Worm (Caenorhabditis elegans) whole organism, L2 larva: Measurements from ENCODE around the gene nmur-2.

Experiments
- C34F6.9 ChIP-seq: fragments of 150-350 bp; optimal IDR thresholded peaks from 2 replicates; lab custom pipeline; 2014; ENCODE audit warnings: missing biosample characterization, missing genetic modification characterization
- F13H6.1 ChIP-seq: sonication (generic microtip); optimal IDR thresholded peaks from 2 replicates; lab custom pipeline; 2016; ENCODE audit warnings: missing genetic modification characterization, missing compliant biosample characterization
- R02D3.7 ChIP-seq: fragments of 150-350 bp; optimal IDR thresholded peaks from 2 replicates; lab custom pipeline; 2014; ENCODE audit warnings: missing biosample characterization, missing genetic modification characterization
- Y55F3AM.14 ChIP-seq: fragments of 200-800 bp; sonication (Bioruptor generic); optimal IDR thresholded peaks from 2 replicates; lab custom pipeline; 2018; ENCODE audit warnings: mild to moderate bottlenecking, missing genetic modification characterization, missing compliant biosample characterization
- ZK546.5 ChIP-seq: sonication (generic microtip); optimal IDR thresholded peaks from 2 replicates; lab custom pipeline; 2017; ENCODE audit warnings: missing biosample characterization, missing genetic modification characterization
- alr-1 ChIP-seq: fragments of 150-350 bp; optimal IDR thresholded peaks from 2 replicates; lab custom pipeline; 2014; ENCODE audit warnings: missing biosample characterization, missing genetic modification characterization
- aly-2 ChIP-seq: fragments of 150-350 bp; optimal IDR thresholded peaks from 2 replicates; lab custom pipeline; 2014; ENCODE audit warnings: missing biosample characterization, missing genetic modification characterization
- ama-1 ChIP-seq: fragments of 150-350 bp; optimal IDR thresholded peaks from 2 replicates; lab custom pipeline; 2018; ENCODE audit warnings: inconsistent platforms
- blmp-1 ChIP-seq: sonication (generic microtip); optimal IDR thresholded peaks from 2 replicates; lab custom pipeline; 2017; ENCODE audit warnings: missing genetic modification characterization, mild to moderate bottlenecking, missing compliant biosample characterization, antibody characterized with exemption, moderate library complexity; ENCODE audit not compliant: insufficient read depth
- ceh-16 ChIP-seq: fragments of 150-350 bp; optimal IDR thresholded peaks from 2 replicates; lab custom pipeline; 2014; ENCODE audit warnings: missing biosample characterization, missing genetic modification characterization
- ceh-82 ChIP-seq: fragments of 150-350 bp; optimal IDR thresholded peaks from 2 replicates; lab custom pipeline; 2014; ENCODE audit warnings: missing biosample characterization, missing genetic modification characterization
- crh-2 ChIP-seq: sonication (generic microtip); optimal IDR thresholded peaks from 2 replicates; lab custom pipeline; 2017; ENCODE audit warnings: missing biosample characterization, missing genetic modification characterization
- dmd-4 ChIP-seq: sonication (generic microtip); optimal IDR thresholded peaks from 2 replicates; lab custom pipeline; 2017; ENCODE audit warnings: missing biosample characterization, missing genetic modification characterization
- egl-27 ChIP-seq: sonication (generic microtip); optimal IDR thresholded peaks from 3 replicates; lab custom pipeline; 2017; ENCODE audit warnings: missing biosample characterization, missing genetic modification reagents, missing genetic modification characterization
- elt-1 ChIP-seq: fragments of 150-350 bp; optimal IDR thresholded peaks from 2 replicates; lab custom pipeline; 2014; ENCODE audit warnings: missing biosample characterization, missing genetic modification characterization
- elt-3 ChIP-seq: sonication (generic microtip); optimal IDR thresholded peaks from 2 replicates; lab custom pipeline; 2017; ENCODE audit warnings: missing biosample characterization, missing genetic modification characterization
- fos-1 ChIP-seq: fragments of 150-350 bp; optimal IDR thresholded peaks from 2 replicates; lab custom pipeline; 2014; ENCODE audit warnings: missing biosample characterization, missing genetic modification characterization
- gmeb-1 ChIP-seq: fragments of 150-350 bp; optimal IDR thresholded peaks from 2 replicates; lab custom pipeline; 2014; ENCODE audit warnings: missing biosample characterization, missing genetic modification characterization
- lin-11 ChIP-seq: fragments of 150-350 bp; sonication (generic microtip); optimal IDR thresholded peaks from 2 replicates; lab custom pipeline; 2014; ENCODE audit warnings: missing biosample characterization, missing genetic modification characterization, inconsistent platforms, mixed read lengths
- lin-13 ChIP-seq: fragments of 150-350 bp; optimal IDR thresholded peaks from 2 replicates; lab custom pipeline; 2014; ENCODE audit warnings: missing biosample characterization, missing genetic modification reagents, missing genetic modification characterization
- lin-39 ChIP-seq: fragments of 150-350 bp; optimal IDR thresholded peaks from 2 replicates; lab custom pipeline; 2014; ENCODE audit warnings: missing biosample characterization, missing genetic modification reagents, missing genetic modification characterization
- lsy-2 ChIP-seq, 2 experiments: fragments of 150-350 bp in 1 of 2; sonication (generic microtip) in 1 of 2; optimal IDR thresholded peaks; 2 replicates each; lab custom pipeline; 2014 to 2017; ENCODE audit warnings: missing biosample characterization in 2 of 2, missing genetic modification characterization in 2 of 2
- mab-5 ChIP-seq: fragments of 150-350 bp; optimal IDR thresholded peaks from 2 replicates; lab custom pipeline; 2014; ENCODE audit warnings: missing biosample characterization, missing genetic modification characterization
- mbf-1 ChIP-seq: sonication (generic microtip); optimal IDR thresholded peaks from 2 replicates; lab custom pipeline; 2017; ENCODE audit warnings: missing biosample characterization, missing genetic modification characterization
- mdl-1 ChIP-seq, 2 experiments: fragments of 150-350 bp in 1 of 2; sonication (generic microtip) in 1 of 2; optimal IDR thresholded peaks; 2 replicates each; lab custom pipeline; 2017; ENCODE audit warnings: missing biosample characterization in 2 of 2, missing genetic modification characterization in 2 of 2
- nhr-10 ChIP-seq: sonication (generic microtip); optimal IDR thresholded peaks from 2 replicates; lab custom pipeline; 2017; ENCODE audit warnings: missing biosample characterization, missing genetic modification characterization
- nhr-11 ChIP-seq: fragments of 150-350 bp; optimal IDR thresholded peaks from 2 replicates; lab custom pipeline; 2014; ENCODE audit warnings: missing biosample characterization, missing genetic modification characterization
- nhr-12 ChIP-seq: fragments of 150-350 bp; optimal IDR thresholded peaks from 2 replicates; lab custom pipeline; 2014; ENCODE audit warnings: missing biosample characterization, missing genetic modification characterization
- nhr-129 ChIP-seq: fragments of 150-350 bp; optimal IDR thresholded peaks from 2 replicates; lab custom pipeline; 2014; ENCODE audit warnings: missing biosample characterization, missing genetic modification characterization
- nhr-21 ChIP-seq: fragments of 150-350 bp; optimal IDR thresholded peaks from 2 replicates; lab custom pipeline; 2014; ENCODE audit warnings: missing biosample characterization, missing genetic modification characterization
- nhr-23 ChIP-seq: fragments of 150-350 bp; optimal IDR thresholded peaks from 2 replicates; lab custom pipeline; 2014; ENCODE audit warnings: missing biosample characterization, missing genetic modification reagents, missing genetic modification characterization
- nhr-237 ChIP-seq: fragments of 150-350 bp; optimal IDR thresholded peaks from 2 replicates; lab custom pipeline; 2014; ENCODE audit warnings: missing biosample characterization, missing genetic modification characterization
- nhr-25 ChIP-seq: fragments of 150-350 bp; sonication (generic microtip); optimal IDR thresholded peaks from 3 replicates; lab custom pipeline; 2014; ENCODE audit warnings: missing biosample characterization, missing genetic modification characterization
- nhr-6 ChIP-seq: fragments of 150-350 bp; optimal IDR thresholded peaks from 2 replicates; lab custom pipeline; 2014; ENCODE audit warnings: missing biosample characterization, missing genetic modification characterization
- nhr-77 ChIP-seq: fragments of 150-350 bp; optimal IDR thresholded peaks from 2 replicates; lab custom pipeline; 2014; ENCODE audit warnings: missing biosample characterization, missing genetic modification characterization
- peb-1 ChIP-seq: fragments of 150-350 bp; optimal IDR thresholded peaks from 2 replicates; lab custom pipeline; 2014; ENCODE audit warnings: missing biosample characterization, missing genetic modification characterization
- sem-4 ChIP-seq: fragments of 150-350 bp; optimal IDR thresholded peaks from 2 replicates; lab custom pipeline; 2014; ENCODE audit warnings: missing biosample characterization, missing genetic modification reagents, missing genetic modification characterization
- skn-1 ChIP-seq: sonication (generic microtip); optimal IDR thresholded peaks from 2 replicates; lab custom pipeline; 2017; ENCODE audit warnings: missing biosample characterization, missing genetic modification characterization
- sma-3 ChIP-seq: sonication (generic microtip); optimal IDR thresholded peaks from 2 replicates; lab custom pipeline; 2016; ENCODE audit warnings: missing genetic modification reagents, missing genetic modification characterization, missing compliant biosample characterization
- sma-9 ChIP-seq, 2 experiments: fragments of 150-350 bp in 1 of 2; sonication (generic microtip) in 1 of 2; optimal IDR thresholded peaks; 2 replicates each; lab custom pipeline; 2014 to 2016; ENCODE audit warnings: missing genetic modification characterization in 2 of 2, mild to moderate bottlenecking in 1 of 2, missing biosample characterization in 1 of 2, missing compliant biosample characterization in 1 of 2, missing genetic modification reagents in 1 of 2, moderate library complexity in 1 of 2
- unc-39 ChIP-seq: fragments of 150-350 bp; optimal IDR thresholded peaks from 2 replicates; lab custom pipeline; 2014; ENCODE audit warnings: missing biosample characterization, missing genetic modification characterization
- unc-55 ChIP-seq: fragments of 150-350 bp; sonication (generic microtip); optimal IDR thresholded peaks from 3 replicates; lab custom pipeline; 2014; ENCODE audit warnings: missing biosample characterization, missing genetic modification reagents, missing genetic modification characterization
- unc-62 ChIP-seq: fragments of 150-350 bp; optimal IDR thresholded peaks from 2 replicates; lab custom pipeline; 2014; ENCODE audit warnings: missing biosample characterization, missing genetic modification reagents, missing genetic modification characterization
- ztf-1 ChIP-seq: fragments of 200-800 bp; sonication (Bioruptor generic); conservative IDR thresholded peaks from 2 replicates; pipeline ENCODE4 v1.3.6; 2022; ENCODE audit warnings: missing genetic modification characterization, missing compliant biosample characterization
- ztf-11 ChIP-seq: sonication (generic microtip); optimal IDR thresholded peaks from 2 replicates; lab custom pipeline; 2017; ENCODE audit warnings: missing biosample characterization, missing genetic modification characterization
- ztf-4 ChIP-seq: fragments of 150-350 bp; optimal IDR thresholded peaks from 2 replicates; lab custom pipeline; 2014; ENCODE audit warnings: missing biosample characterization, missing genetic modification characterization

nmur-2 gene

ce11 chrII:124904-125303 is at the start of gene nmur-2:
Gene nmur-2 (minus strand): TSS chrII:125004.
- no peak for TF ChIP-seq ztf-11 (tag; lab: Kevin White, UChicago)

- TF ChIP-seq nhr-21 (tag; lab: Kevin White, UChicago) (peak; percentile 23), unc-55 (GFP tag; lab: Kevin White, UChicago) (no peak), sma-9 (GFP tag; optimal IDR thresholded peaks at IDR 0.05; lab: Kevin White, UChicago) (peak; percentile 0), sma-9 (tag; optimal IDR thresholded peaks at IDR 0.05; lab: Kevin White, UChicago) (no peak), nhr-129 (tag; lab: Kevin White, UChicago) (no peak), ceh-16 (no peak)
Measured at ce11 chrII:173679-174078, 48.9 kb upstream of the nmur-2 start, which contains the start of gene T01D1.7. Gene T01D1.7 (minus strand): TSS chrII:173779.

DNA sequence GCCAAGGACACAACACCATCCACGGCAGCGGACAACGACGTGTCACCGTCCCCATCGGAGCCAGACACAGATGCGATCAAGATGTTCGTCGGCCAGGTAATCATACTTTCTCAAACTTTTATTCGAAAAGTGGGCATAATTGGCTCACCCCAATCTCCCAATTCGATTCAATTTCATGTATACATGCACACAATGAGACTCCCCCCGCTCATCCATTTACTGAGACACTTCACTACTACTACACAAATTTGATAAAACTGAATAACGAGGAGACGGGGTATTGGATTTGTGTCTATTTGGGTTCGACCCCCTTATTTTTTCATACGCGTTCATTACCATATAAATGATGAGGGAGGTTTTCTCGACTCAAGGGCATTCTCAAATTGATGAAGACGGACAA is 38.4 kb upstream of the nmur-2 start:
- TF ChIP-seq nhr-11 (tag; lab: Kevin White, UChicago) (no peak), nhr-12 (tag; lab: Kevin White, UChicago) (no peak), nhr-25 (tag; lab: Kevin White, UChicago) (no peak), C34F6.9 (tag; lab: Kevin White, UChicago) (no peak), unc-62 (GFP tag; lab: Kevin White, UChicago) (no peak), R02D3.7 (tag; lab: Kevin White, UChicago) (no peak), lin-39 (tag; lab: Kevin White, UChicago) (no peak), elt-3 (tag; lab: Kevin White, UChicago) (no peak), lsy-2 (tag; optimal IDR thresholded peaks at IDR 0.05; lab: Kevin White, UChicago) (no peak), ceh-82 (tag; lab: Kevin White, UChicago) (no peak), nhr-77 (tag; lab: Kevin White, UChicago) (no peak)

DNA sequence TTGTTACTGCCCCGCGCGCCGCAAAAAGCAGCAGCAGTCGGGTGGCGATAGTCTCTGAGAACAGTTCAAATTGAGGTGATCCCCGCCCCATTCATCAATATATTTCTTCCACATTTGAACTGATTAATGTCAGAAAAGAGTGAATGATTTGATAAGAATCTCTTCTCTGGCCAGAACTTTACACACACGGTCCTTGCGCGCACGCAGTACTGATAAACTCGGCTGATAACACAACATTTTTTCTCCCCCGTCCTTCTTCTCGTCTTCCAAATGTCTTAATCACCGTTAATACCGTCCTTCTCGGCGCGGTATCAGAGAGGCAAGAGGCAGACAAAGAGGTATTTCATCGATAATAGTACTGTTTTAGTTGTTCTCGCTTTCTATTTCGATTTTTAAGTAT is 37.4 kb upstream of the nmur-2 start, which contains the start of gene etr-1:
etr-1 (plus strand) TSS at position 193 of the 400 bp plus-strand sequence.
- no peak for TF ChIP-seq nhr-11 (tag; lab: Kevin White, UChicago)
- no peak for TF ChIP-seq nhr-77 (tag; lab: Kevin White, UChicago)
- TF ChIP-seq fos-1 (tag; lab: Kevin White, UChicago) = peak; percentile 99
- no peak for TF ChIP-seq ZK546.5
- TF ChIP-seq nhr-25 (tag; lab: Kevin White, UChicago) = no peak
- no peak for TF ChIP-seq nhr-23 (tag; lab: Kevin White, UChicago)
- no peak for TF ChIP-seq mbf-1 (tag; lab: Kevin White, UChicago)
- peak; percentile 49 for TF ChIP-seq sma-3 (GFP tag; lab: Kevin White, UChicago)
- TF ChIP-seq lin-13 (GFP tag; lab: Kevin White, UChicago) = no peak
- TF ChIP-seq nhr-21 (tag; lab: Kevin White, UChicago) = peak; percentile 56
- TF ChIP-seq crh-2 = peak; percentile 61
- TF ChIP-seq lin-11 = no peak
- TF ChIP-seq dmd-4 (tag; lab: Kevin White, UChicago) = no peak
- TF ChIP-seq mab-5 (tag; lab: Kevin White, UChicago) = no peak
- TF ChIP-seq nhr-12 (tag; lab: Kevin White, UChicago) = no peak
- no peak for TF ChIP-seq nhr-10
- no peak for TF ChIP-seq peb-1 (tag; lab: Kevin White, UChicago)
- no peak for TF ChIP-seq lin-39 (tag; lab: Kevin White, UChicago)
- TF ChIP-seq egl-27 (tag; lab: Kevin White, UChicago) = peak; percentile 10
- TF ChIP-seq nhr-6 (tag; lab: Kevin White, UChicago) = no peak
- no peak for TF ChIP-seq Y55F3AM.14
- no peak for TF ChIP-seq sem-4
- TF ChIP-seq ama-1 (lab: Kevin White, UChicago) = no peak
- no peak for TF ChIP-seq ceh-16
- TF ChIP-seq blmp-1 (tag; lab: Kevin White, UChicago) = peak; percentile 70
- no peak for TF ChIP-seq ceh-82 (tag; lab: Kevin White, UChicago)
- TF ChIP-seq ztf-1 (GFP tag; lab: Robert Waterston, UW) = no peak
- no peak for TF ChIP-seq nhr-237 (tag; lab: Kevin White, UChicago)
- TF ChIP-seq skn-1 = no peak
- no peak for TF ChIP-seq alr-1
- no peak for TF ChIP-seq ztf-4 (tag; lab: Kevin White, UChicago)
- no peak for TF ChIP-seq mdl-1 (tag; optimal IDR thresholded peaks at IDR 0.05; lab: Kevin White, UChicago)
- TF ChIP-seq F13H6.1 (tag; lab: Kevin White, UChicago) = peak; percentile 47
- no peak for TF ChIP-seq R02D3.7 (tag; lab: Kevin White, UChicago)
- peak; percentile 16 for TF ChIP-seq gmeb-1 (tag; lab: Kevin White, UChicago)
- TF ChIP-seq nhr-129 (tag; lab: Kevin White, UChicago) = no peak
- TF ChIP-seq lsy-2 (tag; optimal IDR thresholded peaks at IDR 0.05; lab: Kevin White, UChicago) = peak in 1 of 2 experiments; percentile 10
- TF ChIP-seq sma-9 (GFP tag; optimal IDR thresholded peaks at IDR 0.05; lab: Kevin White, UChicago) = peak; percentile 67
- no peak for TF ChIP-seq sma-9 (tag; optimal IDR thresholded peaks at IDR 0.05; lab: Kevin White, UChicago)
- TF ChIP-seq elt-1 (tag; lab: Kevin White, UChicago) = no peak
- TF ChIP-seq unc-62 (GFP tag; lab: Kevin White, UChicago) = no peak
- TF ChIP-seq C34F6.9 (tag; lab: Kevin White, UChicago) = no peak
- TF ChIP-seq aly-2 = no peak
- no peak for TF ChIP-seq elt-3 (tag; lab: Kevin White, UChicago)
- no peak for TF ChIP-seq unc-39 (tag; lab: Kevin White, UChicago)
